Worm (Caenorhabditis elegans) whole organism, mixed stage, embryonic: ENCODE measurements around the gene dgn-1.
A peak's percentile ranks its signal among the peaks of the same experiment; 100 is the strongest.

Experiments
- M03D4.4 ChIP-seq: sonication (generic microtip); optimal IDR thresholded peaks from 2 replicates; lab custom pipeline; 2017; ENCODE audit warnings: mild to moderate bottlenecking, missing genetic modification characterization, missing compliant biosample characterization
- bed-3 ChIP-seq: fragments of 200-800 bp; sonication (Bioruptor generic); optimal IDR thresholded peaks from 3 replicates; lab custom pipeline; 2018; ENCODE audit warnings: mild to moderate bottlenecking, missing genetic modification characterization, moderate library complexity, missing compliant biosample characterization
- blmp-1 ChIP-seq: fragments of 150-350 bp; optimal IDR thresholded peaks from 2 replicates; lab custom pipeline; 2014; ENCODE audit warnings: missing biosample characterization, missing genetic modification characterization
- ceh-39 ChIP-seq: fragments of 150-350 bp; optimal IDR thresholded peaks from 2 replicates; lab custom pipeline; 2014; ENCODE audit warnings: missing biosample characterization, missing genetic modification characterization
- ceh-43 ChIP-seq: fragments of 200-800 bp; sonication (Bioruptor generic); optimal IDR thresholded peaks from 2 replicates; lab custom pipeline; 2018; ENCODE audit warnings: mild to moderate bottlenecking, missing genetic modification characterization, moderate library complexity, missing compliant biosample characterization
- ceh-83 ChIP-seq: fragments of 200-800 bp; sonication (Bioruptor generic); optimal IDR thresholded peaks from 2 replicates; lab custom pipeline; 2018; ENCODE audit warnings: mild to moderate bottlenecking, missing genetic modification characterization, missing compliant biosample characterization
- ces-1 ChIP-seq: fragments of 150-350 bp; optimal IDR thresholded peaks from 2 replicates; lab custom pipeline; 2014; ENCODE audit warnings: missing biosample characterization, missing genetic modification reagents, missing genetic modification characterization
- cnd-1 ChIP-seq: fragments of 200-800 bp; sonication (Bioruptor generic); optimal IDR thresholded peaks from 2 replicates; lab custom pipeline; 2018; ENCODE audit warnings: mild to moderate bottlenecking, missing genetic modification characterization, missing compliant biosample characterization
- drap-1 ChIP-seq: fragments of 200-800 bp; sonication (Bioruptor generic); optimal IDR thresholded peaks from 3 replicates; lab custom pipeline; 2018; ENCODE audit warnings: mild to moderate bottlenecking, missing genetic modification characterization, missing compliant biosample characterization
- elt-1 ChIP-seq: sonication (generic microtip); optimal IDR thresholded peaks from 2 replicates; lab custom pipeline; 2017; ENCODE audit warnings: missing genetic modification characterization, mild to moderate bottlenecking, missing compliant biosample characterization, antibody characterized with exemption, moderate library complexity, borderline replicate concordance; ENCODE audit not compliant: insufficient read depth
- elt-3 ChIP-seq: fragments of 150-350 bp; optimal IDR thresholded peaks from 2 replicates; lab custom pipeline; 2014; ENCODE audit warnings: missing biosample characterization, missing genetic modification characterization
- flh-1 ChIP-seq: fragments of 200-800 bp; sonication (Bioruptor generic); optimal IDR thresholded peaks from 2 replicates; lab custom pipeline; 2018; ENCODE audit warnings: mild to moderate bottlenecking, missing genetic modification characterization, moderate library complexity, missing compliant biosample characterization
- ham-2 ChIP-seq: fragments of 200-800 bp; sonication (Bioruptor generic); optimal IDR thresholded peaks from 2 replicates; lab custom pipeline; 2018; ENCODE audit warnings: mild to moderate bottlenecking, missing genetic modification characterization, missing compliant biosample characterization
- hlh-1 ChIP-seq: fragments of 150-350 bp; optimal IDR thresholded peaks from 2 replicates; lab custom pipeline; 2014; ENCODE audit warnings: missing biosample characterization, missing genetic modification reagents, missing genetic modification characterization
- lin-13 ChIP-seq: fragments of 150-350 bp; optimal IDR thresholded peaks from 2 replicates; lab custom pipeline; 2014; ENCODE audit warnings: missing biosample characterization, missing genetic modification characterization
- lin-32 ChIP-seq: fragments of 200-800 bp; sonication (Bioruptor generic); optimal IDR thresholded peaks from 2 replicates; lab custom pipeline; 2018; ENCODE audit warnings: mild to moderate bottlenecking, missing genetic modification characterization, missing compliant biosample characterization
- lsy-2 ChIP-seq: fragments of 150-350 bp; optimal IDR thresholded peaks from 2 replicates; lab custom pipeline; 2014; ENCODE audit warnings: missing biosample characterization, missing genetic modification characterization
- mab-5 ChIP-seq: fragments of 150-350 bp; optimal IDR thresholded peaks from 2 replicates; lab custom pipeline; 2014; ENCODE audit warnings: missing biosample characterization, missing genetic modification characterization
- mep-1 ChIP-seq: fragments of 150-350 bp; optimal IDR thresholded peaks from 2 replicates; lab custom pipeline; 2017; ENCODE audit warnings: missing biosample characterization, missing genetic modification reagents, missing genetic modification characterization, inconsistent platforms
- mls-2 ChIP-seq: sonication (generic microtip); optimal IDR thresholded peaks from 2 replicates; lab custom pipeline; 2016; ENCODE audit warnings: mild to moderate bottlenecking, missing genetic modification characterization, moderate library complexity, missing compliant biosample characterization
- nhr-12 ChIP-seq: fragments of 150-350 bp; optimal IDR thresholded peaks from 2 replicates; lab custom pipeline; 2014; ENCODE audit warnings: missing biosample characterization, missing genetic modification characterization
- nhr-2 ChIP-seq: fragments of 150-350 bp; optimal IDR thresholded peaks from 2 replicates; lab custom pipeline; 2014; ENCODE audit warnings: missing biosample characterization, missing genetic modification characterization
- nhr-237 ChIP-seq: fragments of 150-350 bp; optimal IDR thresholded peaks from 2 replicates; lab custom pipeline; 2014; ENCODE audit warnings: missing biosample characterization, missing genetic modification characterization
- nhr-28 ChIP-seq: fragments of 150-350 bp; optimal IDR thresholded peaks from 2 replicates; lab custom pipeline; 2014; ENCODE audit warnings: missing biosample characterization, missing genetic modification characterization
- nhr-76 ChIP-seq: sonication (generic microtip); optimal IDR thresholded peaks from 2 replicates; lab custom pipeline; 2017; ENCODE audit warnings: missing biosample characterization, missing genetic modification characterization
- pha-4 ChIP-seq: fragments of 150-350 bp; optimal IDR thresholded peaks from 2 replicates; lab custom pipeline; 2018; ENCODE audit warnings: missing biosample characterization, missing genetic modification reagents, missing genetic modification characterization
- sem-2 ChIP-seq: fragments of 200-800 bp; sonication (Bioruptor generic); optimal IDR thresholded peaks from 2 replicates; lab custom pipeline; 2018; ENCODE audit warnings: mild to moderate bottlenecking, missing genetic modification characterization, missing compliant biosample characterization
- snpc-4 ChIP-seq: fragments of 150-350 bp; optimal IDR thresholded peaks from 2 replicates; lab custom pipeline; 2014; ENCODE audit warnings: missing biosample characterization, missing genetic modification characterization
- sptf-1 ChIP-seq: sonication (generic microtip); optimal IDR thresholded peaks from 2 replicates; lab custom pipeline; 2017; ENCODE audit warnings: mild to moderate bottlenecking, missing genetic modification characterization, moderate library complexity, missing compliant biosample characterization
- tbx-8 ChIP-seq: fragments of 200-800 bp; sonication (Bioruptor generic); optimal IDR thresholded peaks from 2 replicates; lab custom pipeline; 2018; ENCODE audit warnings: mild to moderate bottlenecking, missing genetic modification characterization, moderate library complexity, missing compliant biosample characterization
- unc-120 ChIP-seq: sonication (generic microtip); optimal IDR thresholded peaks from 2 replicates; lab custom pipeline; 2017; ENCODE audit warnings: missing genetic modification characterization, missing compliant biosample characterization; ENCODE audit not compliant: poor library complexity, severe bottlenecking
- unc-39 ChIP-seq: fragments of 150-350 bp; optimal IDR thresholded peaks from 2 replicates; lab custom pipeline; 2014; ENCODE audit warnings: missing biosample characterization, missing genetic modification characterization
- unc-62 ChIP-seq: fragments of 150-350 bp; optimal IDR thresholded peaks from 2 replicates; lab custom pipeline; 2014; ENCODE audit warnings: missing biosample characterization, missing genetic modification reagents, missing genetic modification characterization
- zip-8 ChIP-seq: fragments of 150-350 bp; optimal IDR thresholded peaks from 2 replicates; lab custom pipeline; 2014; ENCODE audit warnings: missing biosample characterization, missing genetic modification characterization
- ztf-11 ChIP-seq: fragments of 150-350 bp; optimal IDR thresholded peaks from 2 replicates; lab custom pipeline; 2014; ENCODE audit warnings: missing biosample characterization, missing genetic modification characterization

dgn-1 gene

ce11 chrX:10966251-10966650 lies 37.5 kb upstream of the dgn-1 start, which contains the start of gene lge-1:
lge-1 (plus strand) TSS chrX:10966551.
- TF ChIP-seq unc-39 (tag; lab: Kevin White, UChicago): no peak
- TF ChIP-seq flh-1 (GFP tag; lab: Kevin White, UChicago): no peak
- no peak for TF ChIP-seq zip-8 (tag; lab: Kevin White, UChicago)
- no peak for TF ChIP-seq ceh-43 (GFP tag; lab: Kevin White, UChicago)
- no peak for TF ChIP-seq sem-2 (GFP tag; lab: Kevin White, UChicago)
- TF ChIP-seq elt-3: no peak

- TF ChIP-seq ces-1 (GFP tag; lab: Kevin White, UChicago) (peak; percentile 82), zip-8 (tag; lab: Kevin White, UChicago) (no peak)
These were observed 36.7 kb upstream of the dgn-1 start for ce11 chrX:10965508-10965907.

- TF ChIP-seq nhr-76 (tag; lab: Kevin White, UChicago) (no peak), unc-62 (GFP tag; lab: Kevin White, UChicago) (no peak), snpc-4 (tag; lab: Kevin White, UChicago) (no peak), elt-1 (tag; lab: Kevin White, UChicago) (no peak), pha-4 (peak; percentile 65), drap-1 (GFP tag; lab: Kevin White, UChicago) (peak; percentile 88), nhr-12 (no peak), zip-8 (tag; lab: Kevin White, UChicago) (no peak), blmp-1 (no peak), hlh-1 (tag; lab: Kevin White, UChicago) (peak; percentile 57), ztf-11 (tag; lab: Kevin White, UChicago) (peak; percentile 38), ceh-83 (peak; percentile 90), ceh-43 (GFP tag; lab: Kevin White, UChicago) (peak; percentile 68), nhr-237 (no peak), lin-32 (GFP tag; lab: Kevin White, UChicago) (peak; percentile 76), elt-3 (no peak), flh-1 (GFP tag; lab: Kevin White, UChicago) (peak; percentile 51), bed-3 (peak; percentile 76), nhr-2 (tag; lab: Kevin White, UChicago) (no peak), lin-13 (tag; lab: Kevin White, UChicago) (no peak), M03D4.4 (tag; lab: Kevin White, UChicago) (peak; percentile 92), nhr-28 (tag; lab: Kevin White, UChicago) (peak; percentile 17), sptf-1 (tag; lab: Kevin White, UChicago) (peak; percentile 95), ces-1 (GFP tag; lab: Kevin White, UChicago) (peak; percentile 50), ham-2 (GFP tag; lab: Kevin White, UChicago) (peak; percentile 73), cnd-1 (peak; percentile 83), unc-39 (tag; lab: Kevin White, UChicago) (peak; percentile 10), unc-120 (tag; lab: Kevin White, UChicago) (peak; percentile 86), sem-2 (GFP tag; lab: Kevin White, UChicago) (peak; percentile 80), lsy-2 (tag; lab: Kevin White, UChicago) (no peak), tbx-8 (GFP tag; lab: Kevin White, UChicago) (peak; percentile 30), mab-5 (tag; lab: Kevin White, UChicago) (no peak), mep-1 (tag; lab: Kevin White, UChicago) (peak; percentile 61), ceh-39 (tag; lab: Kevin White, UChicago) (no peak), mls-2 (peak; percentile 95)
- TF ChIP-seq, all 35 proteins: peak for 21
These were observed 34.8 kb upstream of the dgn-1 start, which contains the start of gene nas-10 for ce11 chrX:10963453-10964046. nas-10 (minus strand) TSS chrX:10963503.

ce11 chrX:10961724-10962123 lies 32.9 kb upstream of the dgn-1 start:
- TF ChIP-seq M03D4.4 (tag; lab: Kevin White, UChicago) (no peak), nhr-76 (tag; lab: Kevin White, UChicago) (no peak), mab-5 (tag; lab: Kevin White, UChicago) (no peak), hlh-1 (tag; lab: Kevin White, UChicago) (no peak), cnd-1 (no peak), sptf-1 (tag; lab: Kevin White, UChicago) (no peak), mls-2 (no peak), ham-2 (GFP tag; lab: Kevin White, UChicago) (no peak), unc-39 (tag; lab: Kevin White, UChicago) (no peak), ceh-43 (GFP tag; lab: Kevin White, UChicago) (no peak)
- TF ChIP-seq, all 35 proteins: peak for 0
